Fruit fly (Drosophila melanogaster): ENCODE data around the gene CG3982.

The CG3982 gene

dm6 chr3L:9460775-9461491, 43.7 kb upstream of the CG3982 start, which contains the start of the genes CG3434 and CG44838 (continued):
- TF ChIP-seq vnd (GFP tag; IDR thresholded peaks at IDR 0.05; ENCODE audit: partially characterized antibody) (no peak), grau (tag; optimal IDR thresholded peaks at IDR 0.05) (peak; percentile 84), sug (tag; optimal IDR thresholded peaks at IDR 0.05) (peak; percentile 86), jigr1 (GFP tag; IDR thresholded peaks at IDR 0.05) (peak; percentile 38; the same call in 1 of the 3 replicates), bbx (GFP tag; IDR thresholded peaks at IDR 0.05; ENCODE audit: partially characterized antibody) (peak; percentile 25; the same call in 1 of the 2 replicates), pzg (GFP tag; optimal IDR thresholded peaks at IDR 0.05) (peak; percentile 48), CG6765 (GFP tag; optimal IDR thresholded peaks at IDR 0.05) (peak; percentile 76), Hand (GFP tag; optimal IDR thresholded peaks at IDR 0.05) (peak; percentile 66), Nf-YA (GFP tag; IDR thresholded peaks at IDR 0.05) (peak; percentile 42; the same call in 1 of the 2 replicates), CG32532 (GFP tag; IDR thresholded peaks at IDR 0.05) (peak; percentile 81), ap (GFP tag; IDR thresholded peaks at IDR 0.05) (peak; percentile 35; the same call in 1 of the 2 replicates), seq (GFP tag; IDR thresholded peaks at IDR 0.05) (peak; percentile 55; the same call in 1 of the 2 replicates), cas (GFP tag; IDR thresholded peaks at IDR 0.05) (0 out of 2 replicates have a peak, but pooled peaks have one; percentile 65), CG30020 (tag; optimal IDR thresholded peaks at IDR 0.05) (peak; percentile 75), CG7357 (GFP tag; IDR thresholded peaks at IDR 0.05) (peak; percentile 44; the same call in 1 of the 3 replicates), CG11093 (GFP tag; IDR thresholded peaks at IDR 0.05) (peak; percentile 45; the same call in 1 of the 3 replicates), slou (GFP tag; optimal IDR thresholded peaks at IDR 0.05) (peak; percentile 39), CG10209 (GFP tag; optimal IDR thresholded peaks at IDR 0.05) (peak; percentile 68), Xbp1 (GFP tag; optimal IDR thresholded peaks at IDR 0.05) (peak; percentile 88), CG11456 (GFP tag; IDR thresholded peaks at IDR 0.05) (peak; percentile 79), ken (GFP tag; IDR thresholded peaks at IDR 0.05) (peak; percentile 70; the same call in 1 of the 3 replicates), HmgD (GFP tag; optimal IDR thresholded peaks at IDR 0.05) (peak; percentile 56), gcm (GFP tag; optimal IDR thresholded peaks at IDR 0.05) (peak; percentile 89), CG17361 (GFP tag; IDR thresholded peaks at IDR 0.05) (peak; percentile 86), caup (GFP tag; optimal IDR thresholded peaks at IDR 0.05; ENCODE audit: severe bottlenecking) (peak; percentile 83), CG9437 (GFP tag; optimal IDR thresholded peaks at IDR 0.05) (peak; percentile 82), Opbp (GFP tag; IDR thresholded peaks at IDR 0.05; ENCODE audit: partially characterized antibody) (no peak; the same call in 2 of the 3 replicates), CG3838 (GFP tag; optimal IDR thresholded peaks at IDR 0.05) (peak; percentile 27), stwl (tag; optimal IDR thresholded peaks at IDR 0.05) (peak; percentile 75), Six4 (GFP tag; optimal IDR thresholded peaks at IDR 0.05) (peak; percentile 80), CG4424 (GFP tag; optimal IDR thresholded peaks at IDR 0.05) (peak; percentile 84), CG13287 (GFP tag; IDR thresholded peaks at IDR 0.05; ENCODE audit: partially characterized antibody) (peak; percentile 67), Dip2 (GFP tag; IDR thresholded peaks at IDR 0.05) (no peak), sr (GFP tag; IDR thresholded peaks at IDR 0.05) (no peak), CG10565 (GFP tag; optimal IDR thresholded peaks at IDR 0.05) (peak; percentile 11), usp (GFP tag; optimal IDR thresholded peaks at IDR 0.05) (no peak), CG6654 (GFP tag; optimal IDR thresholded peaks at IDR 0.05) (no peak), Myb (GFP tag; optimal IDR thresholded peaks at IDR 0.05) (peak; percentile 60), pnt (GFP tag; optimal IDR thresholded peaks at IDR 0.05) (peak; percentile 53), Dref (GFP tag; IDR thresholded peaks at IDR 0.05) (peak; percentile 66), E2f1 (GFP tag; IDR thresholded peaks at IDR 0.05) (peak; percentile 73), CTCF (GFP tag; optimal IDR thresholded peaks at IDR 0.05) (peak; percentile 60), sqz (GFP tag; optimal IDR thresholded peaks at IDR 0.05) (peak; percentile 65), CG3065 (GFP tag; optimal IDR thresholded peaks at IDR 0.05) (peak; percentile 51), disco-r (GFP tag; optimal IDR thresholded peaks at IDR 0.05) (no peak), Jarid2 (GFP tag; optimal IDR thresholded peaks at IDR 0.05) (peak; percentile 81), crol (GFP tag; IDR thresholded peaks at IDR 0.05) (no peak), CG12219 (GFP tag; optimal IDR thresholded peaks at IDR 0.05) (peak; percentile 29), Pdp1 (GFP tag; optimal IDR thresholded peaks at IDR 0.05) (peak; percentile 57 to 65)

Data from whole organism, embryonic.